Fruit fly (Drosophila melanogaster) whole organism, embryonic: ENCODE results near the gene RfC3.

ENCODE experiments used
- BtbVII ChIP-seq: fragments of 200-800 bp; sonication (Bioruptor generic); optimal IDR thresholded peaks from 3 replicates; lab custom pipeline; 2017; ENCODE audit warnings: missing biosample characterization, mild to moderate bottlenecking, missing genetic modification characterization
- CG1024 ChIP-seq: fragments of 200-800 bp; sonication (Bioruptor generic); IDR thresholded peaks from 2 replicates; pipeline ENCODE4 v1.3.6; 2022; ENCODE audit warnings: missing biosample characterization, missing genetic modification characterization
- CG10267 ChIP-seq: fragments of 200-800 bp; sonication (Bioruptor generic); optimal IDR thresholded peaks from 2 replicates; lab custom pipeline; 2018; ENCODE audit warnings: missing biosample characterization, mild to moderate bottlenecking, missing genetic modification characterization, moderate library complexity
- CG10565 ChIP-seq: fragments of 200-800 bp; sonication (Bioruptor generic); optimal IDR thresholded peaks from 3 replicates; lab custom pipeline; 2016; ENCODE audit warnings: missing biosample characterization, mild to moderate bottlenecking, missing genetic modification characterization
- CG12659 ChIP-seq: fragments of 200-800 bp; sonication (Bioruptor generic); optimal IDR thresholded peaks from 3 replicates; lab custom pipeline; 2017; ENCODE audit warnings: mild to moderate bottlenecking, missing biosample characterization, missing genetic modification reagents, missing genetic modification characterization
- CG14050 ChIP-seq: fragments of 200-800 bp; sonication (Bioruptor generic); IDR thresholded peaks from 3 replicates; pipeline ENCODE4 v1.3.6; 2022; ENCODE audit warnings: missing biosample characterization, missing genetic modification characterization
- CG14710 ChIP-seq: fragments of 200-800 bp; sonication (Bioruptor generic); optimal IDR thresholded peaks from 3 replicates; lab custom pipeline; 2019; ENCODE audit warnings: missing biosample characterization, mild to moderate bottlenecking, missing genetic modification characterization, moderate library complexity
- CG16813 ChIP-seq: fragments of 200-800 bp; sonication (Bioruptor generic); IDR thresholded peaks from 3 replicates; pipeline ENCODE4 v1.3.6; 2022; ENCODE audit warnings: missing biosample characterization, missing genetic modification characterization; ENCODE audit not compliant: partially characterized antibody
- CG17359 ChIP-seq: fragments of 200-800 bp; sonication (Bioruptor generic); optimal IDR thresholded peaks from 3 replicates; lab custom pipeline; 2018; ENCODE audit warnings: missing biosample characterization, mild to moderate bottlenecking, missing genetic modification characterization, moderate library complexity
- CG18619 ChIP-seq: fragments of 200-800 bp; sonication (Bioruptor generic); optimal IDR thresholded peaks from 3 replicates; lab custom pipeline; 2017; ENCODE audit warnings: missing biosample characterization, mild to moderate bottlenecking, missing genetic modification characterization
- CG2116 ChIP-seq: fragments of 200-800 bp; sonication (Bioruptor generic); optimal IDR thresholded peaks from 3 replicates; lab custom pipeline; 2018; ENCODE audit warnings: missing biosample characterization, mild to moderate bottlenecking, missing genetic modification characterization
- CG2129 ChIP-seq: fragments of 200-800 bp; sonication (Bioruptor generic); IDR thresholded peaks from 2 replicates; pipeline ENCODE4 v1.3.6; 2022; ENCODE audit warnings: missing biosample characterization, missing genetic modification characterization; ENCODE audit not compliant: partially characterized antibody
- CG30020 ChIP-seq: fragments of 200-800 bp; optimal IDR thresholded peaks from 2 replicates; lab custom pipeline; 2019; ENCODE audit warnings: missing biosample characterization, mild to moderate bottlenecking, missing genetic modification characterization, moderate library complexity
- CG34224 ChIP-seq: fragments of 200-800 bp; sonication (Bioruptor generic); IDR thresholded peaks from 3 replicates; pipeline ENCODE4 v1.3.6; 2022; ENCODE audit warnings: missing biosample characterization, missing genetic modification characterization; ENCODE audit not compliant: partially characterized antibody
- CG4730 ChIP-seq: fragments of 200-800 bp; sonication (Bioruptor generic); IDR thresholded peaks from 2 replicates; pipeline ENCODE4 v1.3.6; 2022; ENCODE audit warnings: missing biosample characterization, missing genetic modification characterization
- CG8290 ChIP-seq, 3 experiments: fragments of 200-800 bp; sonication (Bioruptor generic); optimal IDR thresholded peaks; 2 replicates each; lab custom pipeline; 2016 to 2019; ENCODE audit warnings: missing biosample characterization in 3 of 3, missing genetic modification characterization in 3 of 3, mild to moderate bottlenecking in 2 of 3, moderate library complexity in 1 of 3
- CG8765 ChIP-seq: fragments of 200-800 bp; sonication (Bioruptor generic); IDR thresholded peaks from 2 replicates; pipeline ENCODE4 v1.3.6; 2022; ENCODE audit warnings: missing biosample characterization, missing genetic modification characterization
- CG9437 ChIP-seq: fragments of 200-800 bp; sonication (Bioruptor generic); optimal IDR thresholded peaks from 2 replicates; lab custom pipeline; 2018; ENCODE audit warnings: missing biosample characterization, mild to moderate bottlenecking, missing genetic modification characterization
- Dad ChIP-seq: fragments of 200-800 bp; sonication (Bioruptor generic); optimal IDR thresholded peaks from 3 replicates; lab custom pipeline; 2016; ENCODE audit warnings: missing biosample characterization, missing genetic modification characterization
- Dll ChIP-seq: fragments of 200-800 bp; sonication (Bioruptor generic); IDR thresholded peaks from 4 replicates; pipeline ENCODE4 v1.3.6; 2022; ENCODE audit warnings: missing biosample characterization, missing genetic modification characterization; ENCODE audit not compliant: partially characterized antibody
- Dref ChIP-seq: fragments of 200-800 bp; sonication (Bioruptor generic); IDR thresholded peaks from 2 replicates; pipeline ENCODE4 v1.3.6; 2022; ENCODE audit warnings: missing biosample characterization, missing genetic modification characterization
- HLH3B ChIP-seq: fragments of 200-800 bp; sonication (Bioruptor generic); IDR thresholded peaks from 2 replicates; pipeline ENCODE4 v1.3.6; 2022; ENCODE audit warnings: missing biosample characterization, missing genetic modification characterization
- HLH4C ChIP-seq: fragments of 200-800 bp; sonication (Bioruptor generic); IDR thresholded peaks from 3 replicates; pipeline ENCODE4 v1.3.6; 2022; ENCODE audit warnings: missing biosample characterization, missing genetic modification characterization; ENCODE audit not compliant: partially characterized antibody
- MBD-R2 ChIP-seq: fragments of 200-800 bp; sonication (Bioruptor generic); IDR thresholded peaks from 2 replicates; pipeline ENCODE4 v1.3.6; 2022; ENCODE audit warnings: missing biosample characterization, missing genetic modification characterization
- MESR4 ChIP-seq: fragments of 200-800 bp; sonication (Bioruptor generic); optimal IDR thresholded peaks from 2 replicates; lab custom pipeline; 2018; ENCODE audit warnings: missing biosample characterization, mild to moderate bottlenecking, missing genetic modification characterization, moderate library complexity
- Opbp ChIP-seq: fragments of 200-800 bp; sonication (Bioruptor generic); IDR thresholded peaks from 3 replicates; pipeline ENCODE4 v1.3.6; 2022; ENCODE audit warnings: missing biosample characterization, missing genetic modification characterization; ENCODE audit not compliant: partially characterized antibody
- Sox100B ChIP-seq: fragments of 200-800 bp; sonication (Bioruptor generic); optimal IDR thresholded peaks from 3 replicates; lab custom pipeline; 2018; ENCODE audit warnings: missing biosample characterization, mild to moderate bottlenecking, missing genetic modification characterization
- amos ChIP-seq: fragments of 200-800 bp; sonication (Bioruptor generic); IDR thresholded peaks from 2 replicates; pipeline ENCODE4 v1.3.6; 2022; ENCODE audit warnings: missing biosample characterization, missing genetic modification characterization; ENCODE audit not compliant: partially characterized antibody
- bbx ChIP-seq: fragments of 200-800 bp; sonication (Bioruptor generic); IDR thresholded peaks from 2 replicates; pipeline ENCODE4 v1.3.6; 2022; ENCODE audit warnings: missing biosample characterization, missing genetic modification characterization; ENCODE audit not compliant: partially characterized antibody
- croc ChIP-seq: fragments of 200-800 bp; sonication (Bioruptor generic); conservative IDR thresholded peaks from 3 replicates; pipeline ENCODE4 v1.3.6; 2022; ENCODE audit warnings: missing biosample characterization, missing genetic modification characterization
- dan ChIP-seq: fragments of 200-800 bp; sonication (Bioruptor generic); IDR thresholded peaks from 2 replicates; pipeline ENCODE4 v1.3.6; 2022; ENCODE audit warnings: missing biosample characterization, missing genetic modification characterization
- gfzf ChIP-seq: fragments of 200-800 bp; sonication (Bioruptor generic); optimal IDR thresholded peaks from 2 replicates; lab custom pipeline; 2016; ENCODE audit warnings: missing biosample characterization, mild to moderate bottlenecking, missing genetic modification characterization, moderate library complexity
- klu ChIP-seq: fragments of 200-800 bp; sonication (Bioruptor generic); IDR thresholded peaks from 2 replicates; pipeline ENCODE4 v1.3.6; 2022; ENCODE audit warnings: missing biosample characterization, missing genetic modification characterization
- nerfin-2 ChIP-seq: fragments of 200-800 bp; sonication (Bioruptor generic); IDR thresholded peaks from 2 replicates; pipeline ENCODE4 v1.3.6; 2022; ENCODE audit warnings: missing biosample characterization, missing genetic modification characterization; ENCODE audit not compliant: partially characterized antibody
- p53 ChIP-seq: fragments of 200-800 bp; sonication (Bioruptor generic); optimal IDR thresholded peaks from 2 replicates; lab custom pipeline; 2016; ENCODE audit warnings: missing biosample characterization, missing genetic modification characterization
- pros ChIP-seq: fragments of 200-800 bp; sonication (Bioruptor generic); optimal IDR thresholded peaks from 3 replicates; lab custom pipeline; 2019; ENCODE audit warnings: missing biosample characterization, mild to moderate bottlenecking, missing genetic modification characterization, moderate library complexity
- pum ChIP-seq: fragments of 200-800 bp; sonication (Bioruptor generic); optimal IDR thresholded peaks from 2 replicates; lab custom pipeline; 2016; ENCODE audit warnings: missing biosample characterization, missing genetic modification characterization
- ro ChIP-seq: fragments of 200-800 bp; sonication (Bioruptor generic); IDR thresholded peaks from 2 replicates; pipeline ENCODE4 v1.3.6; 2022; ENCODE audit warnings: missing biosample characterization, missing genetic modification characterization
- sens ChIP-seq: fragments of 200-800 bp; sonication (Bioruptor generic); peaks from one replicate; lab custom pipeline; 2016; ENCODE audit warnings: missing biosample characterization, missing genetic modification characterization
- sna ChIP-seq: fragments of 200-800 bp; sonication (Bioruptor generic); IDR thresholded peaks from 2 replicates; pipeline ENCODE4 v1.3.6; 2022; ENCODE audit warnings: missing biosample characterization, missing genetic modification characterization; ENCODE audit not compliant: partially characterized antibody
- sqz ChIP-seq: fragments of 200-800 bp; sonication (Bioruptor generic); optimal IDR thresholded peaks from 3 replicates; lab custom pipeline; 2018; ENCODE audit warnings: missing biosample characterization, mild to moderate bottlenecking, missing genetic modification characterization
- stwl ChIP-seq: fragments of 200-800 bp; sonication (Bioruptor generic); optimal IDR thresholded peaks from 3 replicates; lab custom pipeline; 2018; ENCODE audit warnings: missing biosample characterization, mild to moderate bottlenecking, missing genetic modification characterization, moderate library complexity
- tna ChIP-seq: fragments of 200-800 bp; sonication (Bioruptor generic); IDR thresholded peaks from 2 replicates; pipeline ENCODE4 v1.3.6; 2022; ENCODE audit warnings: missing biosample characterization, missing genetic modification characterization; ENCODE audit not compliant: partially characterized antibody
- vnd ChIP-seq: fragments of 200-800 bp; sonication (Bioruptor generic); IDR thresholded peaks from 3 replicates; pipeline ENCODE4 v1.3.6; 2022; ENCODE audit warnings: missing biosample characterization, missing genetic modification characterization; ENCODE audit not compliant: partially characterized antibody
- vvl ChIP-seq: fragments of 200-800 bp; sonication (Bioruptor generic); IDR thresholded peaks from 2 replicates; pipeline ENCODE4 v1.3.6; 2022; ENCODE audit warnings: missing biosample characterization, missing genetic modification characterization
- yki ChIP-seq: fragments of >200 bp; optimal IDR thresholded peaks from 3 replicates; lab custom pipeline; 2018

RfC3 gene

dm6 chr2L:10403803-10404315 lies 15.1 kb upstream of the RfC3 start (continued):
- TF ChIP-seq CG8765 (GFP tag; lab: Robert Waterston, UW) (no peak), pum (GFP tag; lab: Kevin White, UChicago) (no peak), dan (GFP tag; lab: Robert Waterston, UW) (no peak), CG9437 (no peak), croc (GFP tag; lab: Robert Waterston, UW) (no peak), ro (GFP tag; lab: Robert Waterston, UW) (no peak), pros (GFP tag; lab: Kevin White, UChicago) (no peak), CG4730 (GFP tag; lab: Robert Waterston, UW) (no peak), Sox100B (GFP tag; lab: Kevin White, UChicago) (peak; percentile 3), CG14710 (tag; lab: Kevin White, UChicago) (peak; percentile 1)

DNA sequence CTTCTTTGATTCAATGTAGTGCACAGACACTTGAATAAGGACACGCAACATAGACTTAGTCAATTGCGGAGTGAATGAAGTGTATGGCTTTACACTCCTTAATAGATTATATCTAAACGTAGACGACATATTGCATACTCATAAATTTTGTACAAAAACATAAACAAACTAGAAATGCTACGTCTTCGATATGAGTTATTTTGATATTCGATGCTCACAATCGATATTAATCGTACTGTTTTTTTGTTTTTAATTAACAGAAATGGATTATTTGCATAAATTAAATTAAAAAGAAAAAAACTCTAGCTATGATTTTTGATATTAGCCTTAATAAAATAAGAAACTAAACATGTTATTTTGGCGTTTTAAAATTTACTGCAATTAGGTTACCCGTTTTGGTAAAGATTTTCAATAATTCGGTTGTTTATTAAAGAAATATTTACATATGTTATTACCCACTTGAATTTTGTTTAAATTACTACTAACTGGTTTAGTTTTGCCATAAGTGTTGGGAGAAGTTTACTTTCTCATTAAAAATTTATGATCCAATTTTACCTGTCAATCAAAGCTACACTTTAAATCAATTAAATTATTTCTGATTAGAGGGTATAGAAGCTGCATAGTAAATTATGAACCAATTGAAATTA lies 13.9 kb upstream of the RfC3 start, which contains the start of the genes CG17768, LSm-4 and Ir31a:
CG17768 (minus strand) TSS at position 196 of the 647 bp plus-strand sequence.
LSm-4 (minus strand) TSS at position 196 of the 647 bp plus-strand sequence.
Ir31a (plus strand) TSS at position 558 of the 647 bp plus-strand sequence.
- TF ChIP-seq Dad (GFP tag; lab: Kevin White, UChicago) (no peak), Dll (GFP tag; lab: Robert Waterston, UW) (peak; percentile 85), stwl (tag; lab: Kevin White, UChicago) (peak; percentile 18), Opbp (GFP tag; lab: Robert Waterston, UW) (peak; percentile 60; the same call in 2 of the 3 replicates), amos (GFP tag; lab: Robert Waterston, UW) (peak; percentile 83; the same call in 1 of the 2 replicates), p53 (GFP tag; lab: Kevin White, UChicago) (no peak), HLH3B (GFP tag; lab: Robert Waterston, UW) (no peak), sens (GFP tag; lab: Kevin White, UChicago) (peak; percentile 22), klu (no peak), CG10267 (tag; lab: Kevin White, UChicago) (peak; percentile 1), CG2129 (peak; percentile 66; the same call in 1 of the 2 replicates), CG30020 (tag; lab: Kevin White, UChicago) (peak; percentile 91), CG1024 (no peak), tna (peak; percentile 45; the same call in 1 of the 2 replicates), gfzf (GFP tag; lab: Kevin White, UChicago) (no peak), vnd (GFP tag; lab: Robert Waterston, UW) (peak; percentile 59; the same call in 2 of the 3 replicates), vvl (GFP tag; lab: Robert Waterston, UW) (peak; percentile 84), MBD-R2 (GFP tag; lab: Robert Waterston, UW) (peak; percentile 46; the same call in 1 of the 2 replicates), CG34224 (GFP tag; lab: Robert Waterston, UW) (peak; percentile 85), CG16813 (GFP tag; lab: Robert Waterston, UW) (peak; percentile 72), HLH4C (GFP tag; lab: Robert Waterston, UW) (peak; percentile 70), sqz (GFP tag; lab: Kevin White, UChicago) (no peak), bbx (GFP tag; lab: Robert Waterston, UW) (peak; percentile 82), CG8290 (GFP tag; optimal IDR thresholded peaks at IDR 0.05; lab: Kevin White, UChicago) (peak; percentile 27), CG8290 (tag; optimal IDR thresholded peaks at IDR 0.05; lab: Kevin White, UChicago) (no peak), CG2116 (peak; percentile 26), CG10565 (no peak), CG12659 (GFP tag; lab: Kevin White, UChicago) (peak; percentile 25), Dref (peak; percentile 66), CG14050 (GFP tag; lab: Robert Waterston, UW) (no peak), yki (no peak), nerfin-2 (GFP tag; lab: Robert Waterston, UW) (peak; percentile 49; the same call in 1 of the 2 replicates), sna (GFP tag; lab: Robert Waterston, UW) (peak; percentile 66; the same call in 1 of the 2 replicates), BtbVII (no peak), MESR4 (GFP tag; lab: Kevin White, UChicago) (peak; percentile 42), CG17359 (tag; lab: Kevin White, UChicago) (no peak), CG18619 (GFP tag; lab: Kevin White, UChicago) (no peak)
